Fruit fly (Drosophila melanogaster) Kc167 (cell line): ENCODE data around the gene CG33281.

Source experiments
- Myc ChIP-seq: fragments of >200 bp; optimal IDR thresholded peaks from 2 replicates; lab custom pipeline; 2017; ENCODE audit warnings: missing external identifiers
- h ChIP-seq: fragments of >200 bp; optimal IDR thresholded peaks from 3 replicates; lab custom pipeline; 2018; ENCODE audit warnings: missing external identifiers
- ttk ChIP-seq: sonication (Bioruptor generic); optimal IDR thresholded peaks from 2 replicates; lab custom pipeline; 2017; ENCODE audit warnings: missing external identifiers

DNA sequence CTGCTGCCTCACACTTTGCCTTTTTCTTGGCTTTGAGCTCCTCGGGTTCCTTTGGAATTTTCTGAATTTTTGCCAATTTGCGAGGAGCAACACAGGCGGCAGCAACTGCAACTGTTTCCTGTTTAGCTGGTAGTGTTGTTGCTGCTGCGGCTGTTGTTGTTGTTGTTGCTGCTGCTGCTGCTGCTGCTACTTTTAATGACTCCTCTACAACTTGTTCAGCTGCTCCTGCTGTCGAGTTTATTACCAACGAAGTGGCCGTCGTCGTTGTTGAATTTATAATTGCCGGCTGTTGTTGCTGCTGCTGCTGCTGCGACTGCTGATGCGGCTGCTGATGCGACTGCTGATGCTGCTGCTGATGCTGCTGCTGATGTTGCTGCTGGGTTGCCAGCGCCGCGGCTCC lies 28.9 kb downstream of the CG33281 start:
- TF ChIP-seq ttk (no peak), Myc (lab: Kevin White, UChicago) (no peak), h (lab: Kevin White, UChicago) (no peak)
